Worm (Caenorhabditis elegans): ENCODE measurements around the gene srxa-19.

DNA sequence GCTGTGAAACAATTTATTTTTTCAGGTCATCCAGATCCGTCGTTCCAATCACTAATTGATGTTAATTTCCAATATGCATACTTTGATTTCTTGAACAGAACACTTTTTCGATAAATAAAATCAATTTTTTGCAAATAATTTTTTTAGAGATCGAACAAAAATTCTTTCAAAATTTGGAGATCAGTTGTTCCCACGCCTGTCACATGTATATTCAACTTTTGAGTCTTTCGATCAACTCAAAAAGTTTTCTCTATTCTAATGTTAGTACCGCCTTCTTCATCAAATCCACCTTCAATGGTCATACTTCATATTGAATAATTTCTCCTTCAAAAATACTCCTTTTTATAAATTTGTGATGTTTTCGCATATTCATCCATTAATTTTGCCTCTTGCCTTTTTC lies 32.1 kb upstream of the srxa-19 start, which contains the start of gene srsx-29:
- no peak for TF ChIP-seq dao-5 (tag; optimal IDR thresholded peaks at IDR 0.05)
- no peak for TF ChIP-seq W03F9.2 (tag; optimal IDR thresholded peaks at IDR 0.05)
